Worm (Caenorhabditis elegans): ENCODE results near the gene nphp-4.
A peak's percentile ranks its signal among the peaks of the same experiment; 100 is the strongest.

DNA sequence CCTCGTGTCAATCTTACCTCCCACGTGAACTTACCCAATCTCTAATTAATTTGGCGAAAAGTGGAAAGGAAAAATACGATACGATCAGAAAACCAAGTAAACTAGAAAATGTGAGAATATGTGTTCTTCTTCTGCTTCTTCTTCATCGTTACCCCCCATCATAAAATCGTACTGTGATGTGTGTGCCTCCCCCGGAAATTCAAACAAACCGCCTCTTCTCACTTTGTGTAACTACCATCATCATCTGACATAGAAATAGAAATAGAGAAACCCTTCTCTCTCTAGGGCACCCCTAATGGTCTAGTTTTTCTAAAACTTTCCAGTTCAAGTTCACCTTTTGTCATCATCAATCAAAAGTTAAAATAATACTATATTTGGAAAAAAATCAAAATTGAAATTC, 14.2 kb upstream of the nphp-4 start:
- no peak for TF ChIP-seq lin-13 (GFP tag; optimal IDR thresholded peaks at IDR 0.05)
- no peak for TF ChIP-seq aly-2 (tag; optimal IDR thresholded peaks at IDR 0.05)
- TF ChIP-seq egl-27 (tag; optimal IDR thresholded peaks at IDR 0.05), result no peak
- TF ChIP-seq nhr-237 (tag; optimal IDR thresholded peaks at IDR 0.05), result no peak
- TF ChIP-seq mep-1 (tag; optimal IDR thresholded peaks at IDR 0.05), result peak; percentile 4
- TF ChIP-seq lin-39 (tag; optimal IDR thresholded peaks at IDR 0.05), result no peak
- no peak for TF ChIP-seq snpc-4 (tag; optimal IDR thresholded peaks at IDR 0.05)
- no peak for TF ChIP-seq nhr-77 (tag; optimal IDR thresholded peaks at IDR 0.05)
- no peak for TF ChIP-seq lin-1 (GFP tag; IDR thresholded peaks at IDR 0.05)
- TF ChIP-seq Y5F2A.4 (GFP tag; optimal IDR thresholded peaks at IDR 0.05), result no peak
